Fruit fly (Drosophila melanogaster) whole organism, pupa: ENCODE results near the gene Kdm5.

ENCODE experiments used
- CG10348 ChIP-seq: fragments of 200-800 bp; sonication (Bioruptor generic); IDR thresholded peaks from 2 replicates; pipeline ENCODE4 v1.3.6; 2022; ENCODE audit warnings: missing biosample characterization, missing genetic modification characterization
- CG13204 ChIP-seq: fragments of 200-800 bp; sonication (Bioruptor generic); optimal IDR thresholded peaks from 2 replicates; lab custom pipeline; 2018; ENCODE audit warnings: missing biosample characterization, mild to moderate bottlenecking, missing genetic modification characterization, moderate library complexity
- CG15710 ChIP-seq: fragments of 200-800 bp; sonication (Bioruptor generic); optimal IDR thresholded peaks from 2 replicates; lab custom pipeline; 2018; ENCODE audit warnings: missing biosample characterization, mild to moderate bottlenecking, missing genetic modification characterization, moderate library complexity
- CG32121 ChIP-seq: fragments of 200-800 bp; sonication (Bioruptor generic); IDR thresholded peaks from 2 replicates; pipeline ENCODE4 v1.3.6; 2022; ENCODE audit warnings: missing biosample characterization, missing genetic modification characterization
- CG34367 ChIP-seq: fragments of 200-800 bp; sonication (Bioruptor generic); optimal IDR thresholded peaks from 2 replicates; lab custom pipeline; 2018; ENCODE audit warnings: missing biosample characterization, mild to moderate bottlenecking, missing genetic modification characterization
- CG4496 ChIP-seq: fragments of 200-800 bp; sonication (Bioruptor generic); IDR thresholded peaks from 3 replicates; pipeline ENCODE4 v1.3.6; 2022; ENCODE audit warnings: missing biosample characterization, missing genetic modification characterization
- CG8159 ChIP-seq: fragments of 200-800 bp; sonication (Bioruptor generic); optimal IDR thresholded peaks from 3 replicates; lab custom pipeline; 2018; ENCODE audit warnings: missing biosample characterization, mild to moderate bottlenecking, missing genetic modification characterization, moderate library complexity
- CG9948 ChIP-seq: fragments of 200-800 bp; sonication (Bioruptor generic); optimal IDR thresholded peaks from 2 replicates; lab custom pipeline; 2018; ENCODE audit warnings: missing biosample characterization, mild to moderate bottlenecking, missing genetic modification characterization, moderate library complexity
- Ets98B ChIP-seq: fragments of 200-800 bp; sonication (Bioruptor generic); IDR thresholded peaks from 2 replicates; pipeline ENCODE4 v1.3.6; 2022; ENCODE audit warnings: missing biosample characterization, missing genetic modification characterization
- Pif1A ChIP-seq: fragments of 200-800 bp; sonication (Bioruptor generic); optimal IDR thresholded peaks from 3 replicates; lab custom pipeline; 2016; ENCODE audit warnings: missing biosample characterization, missing genetic modification characterization
- Pif1B ChIP-seq: fragments of 200-800 bp; sonication (Bioruptor generic); optimal IDR thresholded peaks from 3 replicates; lab custom pipeline; 2016; ENCODE audit warnings: missing biosample characterization, missing genetic modification characterization
- Snoo ChIP-seq: fragments of 200-800 bp; sonication (Bioruptor generic); optimal IDR thresholded peaks from 3 replicates; lab custom pipeline; 2017; ENCODE audit warnings: missing biosample characterization, mild to moderate bottlenecking, missing genetic modification characterization, inconsistent platforms
- fd96Ca ChIP-seq: fragments of 200-800 bp; sonication (Bioruptor generic); IDR thresholded peaks from 3 replicates; pipeline ENCODE4 v1.3.6; 2022; ENCODE audit warnings: missing biosample characterization, missing genetic modification characterization
- rn ChIP-seq: fragments of 200-800 bp; sonication (Bioruptor generic); IDR thresholded peaks from 2 replicates; pipeline ENCODE4 v1.3.6; 2022; ENCODE audit warnings: missing biosample characterization, missing genetic modification characterization

DNA sequence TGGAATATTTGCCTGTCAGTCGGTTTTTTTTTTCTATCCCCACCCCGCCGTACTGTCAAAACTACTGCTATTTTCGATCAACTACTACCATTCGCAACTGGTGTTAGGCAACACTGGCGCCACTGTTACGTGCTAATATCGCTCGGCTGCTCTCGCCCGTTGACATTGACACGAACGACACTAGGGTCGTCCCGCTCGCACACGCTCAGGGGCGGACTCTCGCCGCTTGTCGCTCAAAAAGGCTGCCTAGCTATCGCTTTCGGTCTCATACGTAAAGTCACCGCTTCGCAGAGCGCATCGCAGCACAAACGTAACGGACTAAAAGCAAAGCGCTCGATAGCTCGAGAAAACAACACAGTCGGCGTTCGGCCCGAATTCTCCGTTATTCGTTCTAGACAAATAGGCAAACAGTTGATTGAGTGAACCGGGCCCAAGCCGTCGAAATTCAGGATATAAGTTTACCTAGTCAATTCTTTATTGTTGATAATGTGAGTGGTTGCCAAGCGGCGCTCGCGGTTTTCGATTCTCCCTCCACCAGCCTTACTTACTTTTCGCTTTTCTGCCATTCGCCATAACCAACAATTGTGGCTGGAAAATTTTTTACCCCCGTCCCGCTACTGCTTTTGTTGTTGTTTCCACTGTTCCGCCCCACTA is 16.8 kb downstream of the Kdm5 start:
- TF ChIP-seq CG15710 (tag; lab: Kevin White, UChicago) (peak; percentile 16), CG8159 (tag; lab: Kevin White, UChicago) (no peak), rn (no peak), fd96Ca (GFP tag; lab: Robert Waterston, UW) (no peak), CG34367 (tag; lab: Kevin White, UChicago) (no peak), CG10348 (GFP tag; lab: Robert Waterston, UW) (no peak), CG4496 (GFP tag; lab: Robert Waterston, UW) (no peak), CG9948 (tag; lab: Kevin White, UChicago) (no peak), Ets98B (GFP tag; lab: Robert Waterston, UW) (no peak), CG13204 (GFP tag; lab: Kevin White, UChicago) (peak; percentile 36), Pif1B (GFP tag; lab: Kevin White, UChicago) (peak; percentile 35), CG32121 (no peak), Snoo (tag; lab: Kevin White, UChicago) (peak; percentile 46), Pif1A (no peak)
